Worm (Caenorhabditis elegans) whole organism, L4/young adult: Measurements from ENCODE around the gene F54F7.10.

Source experiments
- W03F9.2 ChIP-seq: fragments of 150-350 bp; optimal IDR thresholded peaks from 2 replicates; lab custom pipeline; 2014; ENCODE audit warnings: missing biosample characterization, missing genetic modification characterization
- dao-5 ChIP-seq: sonication (generic microtip); optimal IDR thresholded peaks from 2 replicates; lab custom pipeline; 2016; ENCODE audit warnings: missing genotype, missing genetic modification characterization, moderate library complexity, missing compliant biosample characterization
- him-1 ChIP-seq: sonication (generic microtip); optimal IDR thresholded peaks from 2 replicates; lab custom pipeline; 2016; ENCODE audit warnings: missing genotype, missing genetic modification reagents, missing genetic modification characterization, missing compliant biosample characterization

ce11 chrX:11843363-11843762 is 20.0 kb upstream of the F54F7.10 start, which contains the start of gene F54F7.2:
- TF ChIP-seq W03F9.2 (tag; lab: Kevin White, UChicago): no peak
- TF ChIP-seq him-1: no peak
- no peak for TF ChIP-seq dao-5 (tag; lab: Kevin White, UChicago)
